Fruit fly (Drosophila melanogaster) whole organism, adult: ENCODE data around the gene fry.

ENCODE experiments used
- CG7101 ChIP-seq: fragments of 200-800 bp; sonication (Bioruptor generic); optimal IDR thresholded peaks from 2 replicates; lab custom pipeline; 2018; ENCODE audit warnings: missing biosample characterization, mild to moderate bottlenecking, missing genetic modification characterization, moderate library complexity
- Crg-1 ChIP-seq: fragments of 200-800 bp; sonication (Bioruptor generic); optimal IDR thresholded peaks from 2 replicates; lab custom pipeline; 2016; ENCODE audit warnings: missing biosample characterization, missing genetic modification characterization
- Hr96 ChIP-seq: fragments of 200-800 bp; sonication (Bioruptor generic); optimal IDR thresholded peaks from 2 replicates; lab custom pipeline; 2016; ENCODE audit warnings: missing biosample characterization, missing genetic modification characterization
- Mnt ChIP-seq: fragments of 200-800 bp; sonication (Bioruptor generic); optimal IDR thresholded peaks from 2 replicates; lab custom pipeline; 2016; ENCODE audit warnings: missing biosample characterization, mild to moderate bottlenecking, missing genetic modification characterization
- cnc ChIP-seq, 2 experiments: fragments of >200 bp; optimal IDR thresholded peaks; 2 replicates each; lab custom pipeline; 2017
- kay ChIP-seq: fragments of 200-800 bp; sonication (Bioruptor generic); peaks from one replicate; lab custom pipeline; 2016; ENCODE audit warnings: missing biosample characterization, missing genetic modification characterization, borderline replicate concordance
- pad ChIP-seq: fragments of 200-800 bp; sonication (Bioruptor generic); optimal IDR thresholded peaks from 3 replicates; lab custom pipeline; 2017; ENCODE audit warnings: missing biosample characterization, missing genetic modification characterization, mild to moderate bottlenecking, moderate library complexity, missing genetic modification reagents

DNA sequence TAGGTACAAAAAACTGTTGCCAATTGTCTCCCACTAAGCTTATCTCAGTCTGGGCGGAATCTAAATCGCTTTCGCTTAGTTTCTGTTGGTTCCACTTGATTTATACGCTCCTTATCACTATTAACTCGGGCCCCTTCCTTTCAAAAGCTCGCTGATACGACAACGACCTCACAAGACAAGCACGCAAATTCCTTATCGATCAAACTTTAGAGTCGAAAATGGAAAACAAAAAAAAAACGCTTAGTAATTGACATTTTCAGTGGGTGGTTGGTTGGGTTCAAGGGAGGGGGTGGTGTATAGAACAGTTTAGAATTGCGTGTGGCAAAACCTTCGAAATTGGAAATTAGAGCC, 12.5 kb upstream of the fry start:
- no peak for TF ChIP-seq kay (GFP tag; lab: Kevin White, UChicago)
- TF ChIP-seq cnc (optimal IDR thresholded peaks at IDR 0.05; lab: Kevin White, UChicago) = no peak
- TF ChIP-seq Crg-1 (GFP tag; lab: Kevin White, UChicago) = no peak
- TF ChIP-seq Hr96 (GFP tag; lab: Kevin White, UChicago) = peak; percentile 8
- no peak for TF ChIP-seq CG7101 (tag; lab: Kevin White, UChicago)
- TF ChIP-seq pad = no peak
- peak; percentile 8 for TF ChIP-seq Mnt
